Worm (Caenorhabditis elegans) whole organism, L4 larva: ENCODE results near the gene C39B5.10.

Experiments
- D1046.2 ChIP-seq: fragments of 200-800 bp; sonication (Bioruptor generic); IDR thresholded peaks from 2 replicates; pipeline ENCODE4 v1.3.6; 2022; ENCODE audit warnings: missing genetic modification characterization, missing compliant biosample characterization
- Y75B8A.6 ChIP-seq: fragments of 200-800 bp; sonication (Bioruptor generic); IDR thresholded peaks from 2 replicates; pipeline ENCODE4 v1.3.6; 2022; ENCODE audit warnings: missing genetic modification reagents, missing genetic modification characterization, missing compliant biosample characterization
- ZK337.2 ChIP-seq: fragments of 200-800 bp; sonication (Bioruptor generic); IDR thresholded peaks from 2 replicates; pipeline ENCODE4 v1.3.6; 2022; ENCODE audit warnings: missing genetic modification reagents, missing genetic modification characterization, missing compliant biosample characterization
- aha-1 ChIP-seq: fragments of 150-350 bp; peaks from one replicate; lab custom pipeline; 2014; ENCODE audit warnings: missing biosample characterization, missing genetic modification characterization
- attf-4 ChIP-seq: sonication (generic microtip); optimal IDR thresholded peaks from 3 replicates; lab custom pipeline; 2017; ENCODE audit warnings: missing biosample characterization, missing genetic modification characterization
- ceh-32 ChIP-seq: sonication (generic microtip); optimal IDR thresholded peaks from 2 replicates; lab custom pipeline; 2016; ENCODE audit warnings: mild to moderate bottlenecking, missing genetic modification characterization, missing compliant biosample characterization; ENCODE audit not compliant: poor library complexity
- ceh-44 ChIP-seq: fragments of 200-800 bp; sonication (Bioruptor generic); IDR thresholded peaks from 2 replicates; pipeline ENCODE4 v1.3.6; 2022; ENCODE audit warnings: missing genetic modification reagents, missing genetic modification characterization, missing compliant biosample characterization
- ceh-62 ChIP-seq: sonication (generic microtip); optimal IDR thresholded peaks from 2 replicates; lab custom pipeline; 2017; ENCODE audit warnings: missing biosample characterization, missing genetic modification characterization
- ces-1 ChIP-seq: fragments of 150-350 bp; sonication (generic microtip); optimal IDR thresholded peaks from 4 replicates; lab custom pipeline; 2014; ENCODE audit warnings: missing biosample characterization, missing genetic modification reagents, missing genetic modification characterization
- ctbp-1 ChIP-seq: fragments of 200-800 bp; sonication (Bioruptor generic); IDR thresholded peaks from 2 replicates; pipeline ENCODE4 v1.3.6; 2022; ENCODE audit warnings: missing genetic modification reagents, missing genetic modification characterization, missing compliant biosample characterization
- daf-16 ChIP-seq, 3 experiments: sonication (generic microtip); optimal IDR thresholded peaks; 2 replicates each; lab custom pipeline; 2016 to 2017; ENCODE audit warnings: missing genetic modification characterization in 3 of 3, missing genetic modification reagents in 3 of 3, mild to moderate bottlenecking in 2 of 3, missing compliant biosample characterization in 2 of 3, missing biosample characterization in 1 of 3, moderate library complexity in 1 of 3
- dmd-9 ChIP-seq: fragments of 200-800 bp; sonication (Bioruptor generic); IDR thresholded peaks from 2 replicates; pipeline ENCODE4 v1.3.6; 2022; ENCODE audit warnings: missing genetic modification reagents, missing genetic modification characterization, missing compliant biosample characterization
- dpl-1 ChIP-seq: fragments of 150-350 bp; optimal IDR thresholded peaks from 2 replicates; lab custom pipeline; 2014; ENCODE audit warnings: missing biosample characterization, missing genetic modification reagents, missing genetic modification characterization
- egl-27 ChIP-seq: sonication (generic microtip); optimal IDR thresholded peaks from 3 replicates; lab custom pipeline; 2017; ENCODE audit warnings: missing biosample characterization, missing genetic modification reagents, missing genetic modification characterization
- fkh-10 ChIP-seq: fragments of 150-350 bp; optimal IDR thresholded peaks from 2 replicates; lab custom pipeline; 2014; ENCODE audit warnings: missing biosample characterization, missing genetic modification reagents, missing genetic modification characterization
- hif-1 ChIP-seq, 2 experiments: sonication (generic microtip); optimal IDR thresholded peaks; 2 replicates each; lab custom pipeline; 2016 to 2017; ENCODE audit warnings: missing compliant biosample characterization in 2 of 2, missing genetic modification characterization in 2 of 2, missing genetic modification reagents in 2 of 2, missing genotype in 2 of 2, mild to moderate bottlenecking in 1 of 2
- hlh-11 ChIP-seq: fragments of 200-800 bp; sonication (Bioruptor generic); optimal IDR thresholded peaks from 2 replicates; lab custom pipeline; 2018; ENCODE audit warnings: mild to moderate bottlenecking, missing genetic modification characterization, missing compliant biosample characterization
- lin-13 ChIP-seq: fragments of 150-350 bp; optimal IDR thresholded peaks from 2 replicates; lab custom pipeline; 2014; ENCODE audit warnings: missing biosample characterization, missing genetic modification reagents, missing genetic modification characterization
- lsy-2 ChIP-seq, 2 experiments: fragments of 150-350 bp in 1 of 2; sonication (generic microtip) in 1 of 2; optimal IDR thresholded peaks; 2 replicates each; lab custom pipeline; 2014 to 2017; ENCODE audit warnings: missing biosample characterization in 2 of 2, missing genetic modification characterization in 2 of 2
- madf-9 ChIP-seq: fragments of 200-800 bp; sonication (Bioruptor generic); conservative IDR thresholded peaks from 2 replicates; pipeline ENCODE4 v1.3.6; 2022; ENCODE audit warnings: missing genetic modification reagents, missing genetic modification characterization, missing compliant biosample characterization
- nhr-25 ChIP-seq: sonication (generic microtip); optimal IDR thresholded peaks from 2 replicates; lab custom pipeline; 2017; ENCODE audit warnings: missing genetic modification characterization, mild to moderate bottlenecking, missing compliant biosample characterization, antibody characterized with exemption, moderate library complexity, borderline replicate concordance; ENCODE audit not compliant: insufficient read depth
- nhr-28 ChIP-seq: fragments of 150-350 bp; optimal IDR thresholded peaks from 2 replicates; lab custom pipeline; 2014; ENCODE audit warnings: missing biosample characterization, missing genetic modification characterization
- nhr-41 ChIP-seq: fragments of 200-800 bp; sonication (Bioruptor generic); IDR thresholded peaks from 2 replicates; pipeline ENCODE4 v1.3.6; 2022; ENCODE audit warnings: missing genetic modification reagents, missing genetic modification characterization, missing compliant biosample characterization
- nhr-42 ChIP-seq: fragments of 200-800 bp; sonication (Bioruptor generic); IDR thresholded peaks from 2 replicates; pipeline ENCODE4 v1.3.6; 2022; ENCODE audit warnings: missing genetic modification characterization, missing compliant biosample characterization
- nhr-6 ChIP-seq: fragments of 150-350 bp; optimal IDR thresholded peaks from 2 replicates; lab custom pipeline; 2014; ENCODE audit warnings: missing biosample characterization, missing genetic modification characterization
- nhr-76 ChIP-seq: fragments of 150-350 bp; optimal IDR thresholded peaks from 2 replicates; lab custom pipeline; 2014; ENCODE audit warnings: missing biosample characterization, missing genetic modification characterization
- pqm-1 ChIP-seq: sonication (generic microtip); optimal IDR thresholded peaks from 2 replicates; lab custom pipeline; 2017; ENCODE audit warnings: missing biosample characterization, missing genetic modification characterization
- rbr-2 ChIP-seq: sonication (generic microtip); optimal IDR thresholded peaks from 2 replicates; lab custom pipeline; 2016; ENCODE audit warnings: missing genotype, missing genetic modification characterization, missing compliant biosample characterization
- saeg-2 ChIP-seq: fragments of 200-800 bp; sonication (Bioruptor generic); IDR thresholded peaks from 2 replicates; pipeline ENCODE4 v1.3.6; 2022; ENCODE audit warnings: missing genetic modification reagents, missing genetic modification characterization, missing compliant biosample characterization
- set-16 ChIP-seq: fragments of 200-800 bp; sonication (Bioruptor generic); IDR thresholded peaks from 2 replicates; pipeline ENCODE4 v1.3.6; 2022; ENCODE audit warnings: missing genetic modification reagents, missing genetic modification characterization, missing compliant biosample characterization
- skn-1 ChIP-seq: fragments of 150-350 bp; optimal IDR thresholded peaks from 2 replicates; lab custom pipeline; 2014; ENCODE audit warnings: missing biosample characterization, missing genetic modification characterization
- snpc-1.2 ChIP-seq: fragments of 200-800 bp; sonication (Bioruptor generic); IDR thresholded peaks from 2 replicates; pipeline ENCODE4 v1.3.6; 2022; ENCODE audit warnings: missing genetic modification reagents, missing genetic modification characterization, missing compliant biosample characterization
- tag-97 ChIP-seq: fragments of 200-800 bp; sonication (Bioruptor generic); IDR thresholded peaks from 2 replicates; pipeline ENCODE4 v1.3.6; 2022; ENCODE audit warnings: missing genetic modification characterization, missing compliant biosample characterization
- tra-1 ChIP-seq: fragments of 200-800 bp; sonication (Bioruptor generic); IDR thresholded peaks from 2 replicates; pipeline ENCODE4 v1.3.6; 2022; ENCODE audit warnings: missing genetic modification reagents, missing genetic modification characterization, missing compliant biosample characterization

C39B5.10 gene

DNA sequence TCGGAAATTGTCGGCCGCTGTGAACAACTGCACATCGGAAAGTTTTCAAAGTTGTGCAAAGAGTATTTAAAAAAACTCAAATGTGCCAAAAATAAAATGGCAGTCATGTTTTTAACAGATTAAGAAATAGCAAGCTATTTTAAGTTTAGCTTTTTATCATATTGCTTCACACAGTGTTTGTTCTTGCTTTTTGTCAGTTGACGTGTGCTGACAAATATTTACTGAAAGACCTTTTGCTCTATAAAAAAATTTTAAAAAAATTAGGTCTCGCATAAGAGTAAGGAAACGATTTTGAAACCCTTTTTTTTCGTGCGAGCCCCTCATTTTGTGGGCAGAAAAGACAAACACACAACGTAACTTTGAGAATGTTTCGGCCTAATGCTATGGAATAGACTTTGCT lies 16.1 kb upstream of the C39B5.10 start, which contains the start of gene fbxa-71:
Gene fbxa-71 (plus strand): TSS at position 301 of the 400 bp plus-strand sequence.
- no peak for TF ChIP-seq dpl-1
- no peak for TF ChIP-seq lsy-2 (tag; optimal IDR thresholded peaks at IDR 0.05; lab: Kevin White, UChicago)

DNA sequence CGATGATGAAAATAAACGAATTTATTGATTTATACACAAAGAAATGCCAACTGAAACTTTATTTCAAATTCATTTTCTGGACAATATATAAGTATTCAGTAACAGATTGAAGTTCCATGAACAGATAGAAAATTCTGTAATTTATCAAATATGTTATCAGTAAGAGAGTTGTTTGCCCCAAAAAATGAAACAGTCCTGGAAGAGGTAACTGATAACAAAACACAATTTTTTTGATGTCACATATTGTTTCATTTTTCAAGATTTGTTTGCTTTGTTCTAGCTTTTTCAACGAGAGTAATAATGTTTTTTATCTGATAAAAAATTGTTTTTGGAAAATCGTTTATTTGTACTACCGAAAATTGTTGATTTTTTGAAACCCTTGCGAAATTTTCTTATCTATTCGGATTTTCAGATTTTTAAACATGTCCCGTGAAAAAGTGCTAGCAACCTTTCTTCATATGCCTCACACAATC lies 13.6 kb upstream of the C39B5.10 start, which contains the start of gene fbxa-73:
Gene fbxa-73 (plus strand): TSS at position 423 of the 473 bp plus-strand sequence.
- TF ChIP-seq ctbp-1 (GFP tag; lab: Robert Waterston, UW) (no peak), ces-1 (GFP tag; lab: Kevin White, UChicago) (no peak), nhr-28 (tag; lab: Kevin White, UChicago) (peak; percentile 64), aha-1 (tag; lab: Kevin White, UChicago) (no peak), saeg-2 (GFP tag; lab: Robert Waterston, UW) (no peak), pqm-1 (peak; percentile 83), daf-16 (GFP tag; optimal IDR thresholded peaks at IDR 0.05; lab: Kevin White, UChicago) (no peak), daf-16 (tag; optimal IDR thresholded peaks at IDR 0.05; lab: Kevin White, UChicago) (peak; percentile 84), tra-1 (GFP tag; lab: Robert Waterston, UW) (no peak), ceh-62 (no peak)

ce11 chrIII:2251348-2251747 lies 11.9 kb upstream of the C39B5.10 start, which contains the start of gene fbxa-7:
Gene fbxa-7 (minus strand): TSS chrIII:2251448.
- TF ChIP-seq nhr-6 (no peak), ZK337.2 (no peak), D1046.2 (GFP tag; lab: Robert Waterston, UW) (no peak), nhr-76 (tag; lab: Kevin White, UChicago) (no peak)

DNA sequence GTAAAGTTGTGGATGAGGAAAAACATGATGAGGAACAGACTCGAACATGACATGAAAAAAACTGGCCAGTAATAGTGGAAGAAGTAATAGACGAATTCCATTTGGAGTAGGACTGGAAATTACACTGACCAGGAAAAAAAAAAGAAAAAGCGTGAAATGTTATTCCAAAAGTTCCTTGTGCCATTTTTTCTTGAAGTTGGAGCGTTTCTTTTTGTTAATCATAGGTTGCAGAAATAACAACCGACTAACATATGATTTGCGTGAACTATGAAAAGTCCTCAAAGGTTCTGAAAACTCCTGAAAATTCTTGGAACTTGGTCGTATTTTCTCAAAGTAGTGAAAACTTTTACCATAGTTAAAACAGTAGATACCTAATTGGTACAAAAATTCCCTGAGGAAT lies 6.3 kb upstream of the C39B5.10 start, which contains the start of gene srd-67:
Gene srd-67 (minus strand): TSS at position 101 of the 400 bp plus-strand sequence.
- TF ChIP-seq tag-97 (GFP tag; lab: Robert Waterston, UW) (no peak), dmd-9 (GFP tag; lab: Robert Waterston, UW) (no peak), aha-1 (tag; lab: Kevin White, UChicago) (peak; percentile 14)

- TF ChIP-seq nhr-42 (GFP tag; lab: Robert Waterston, UW): no peak
- TF ChIP-seq saeg-2 (GFP tag; lab: Robert Waterston, UW): no peak
- no peak for TF ChIP-seq madf-9 (GFP tag; lab: Robert Waterston, UW)
- no peak for TF ChIP-seq egl-27 (tag; lab: Kevin White, UChicago)
- TF ChIP-seq aha-1 (tag; lab: Kevin White, UChicago): peak; percentile 94
- TF ChIP-seq rbr-2 (tag; lab: Kevin White, UChicago): no peak
- no peak for TF ChIP-seq Y75B8A.6 (GFP tag; lab: Robert Waterston, UW)
Observed at ce11 chrIII:2243617-2244016, 4.2 kb upstream of the C39B5.10 start.

ce11 chrIII:2240471-2240870 lies 1.0 kb upstream of the C39B5.10 start, which contains the start of gene srz-56:
Gene srz-56 (plus strand): TSS chrIII:2240771.
- TF ChIP-seq nhr-6 (no peak), attf-4 (tag; lab: Kevin White, UChicago) (no peak), nhr-28 (tag; lab: Kevin White, UChicago) (no peak), hlh-11 (no peak), lsy-2 (tag; optimal IDR thresholded peaks at IDR 0.05; lab: Kevin White, UChicago) (no peak), hif-1 (tag; optimal IDR thresholded peaks at IDR 0.05; lab: Kevin White, UChicago) (no peak), nhr-42 (GFP tag; lab: Robert Waterston, UW) (no peak), ces-1 (GFP tag; lab: Kevin White, UChicago) (no peak), nhr-41 (no peak), ceh-44 (GFP tag; lab: Robert Waterston, UW) (no peak), set-16 (GFP tag; lab: Robert Waterston, UW) (no peak), snpc-1.2 (GFP tag; lab: Robert Waterston, UW) (no peak), skn-1 (tag; lab: Kevin White, UChicago) (no peak), fkh-10 (GFP tag; lab: Kevin White, UChicago) (no peak), nhr-25 (no peak), ceh-32 (tag; lab: Kevin White, UChicago) (no peak), lin-13 (no peak)
